Worm (Caenorhabditis elegans): ENCODE results near the gene F01D4.5.

DNA sequence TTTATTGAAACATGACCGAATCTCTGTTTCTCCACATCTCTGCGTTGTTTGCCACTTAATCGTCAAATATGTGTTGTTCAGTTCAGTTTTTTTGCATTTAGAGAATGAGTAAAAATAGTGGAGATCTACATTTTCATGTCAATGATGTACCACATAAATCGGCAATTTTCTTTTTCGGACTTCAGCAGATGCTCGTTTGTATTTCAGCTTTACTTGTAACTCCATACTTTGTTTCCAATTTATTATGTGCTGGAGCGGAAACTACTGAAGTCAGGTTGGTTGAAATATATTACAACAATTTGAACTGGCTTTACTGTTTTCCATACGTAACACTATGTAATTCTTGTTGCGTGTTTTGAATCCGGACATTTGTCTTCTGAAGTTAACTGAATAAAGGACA is 47.2 kb upstream of the F01D4.5 start, which contains the start of gene T07G12.2:
- TF ChIP-seq lin-15B (tag; optimal IDR thresholded peaks at IDR 0.05): no peak
- no peak for TF ChIP-seq sptf-1 (tag; optimal IDR thresholded peaks at IDR 0.05)
- TF ChIP-seq ceh-63 (GFP tag; optimal IDR thresholded peaks at IDR 0.05): no peak
